Fruit fly (Drosophila melanogaster): ENCODE results near the gene Hus1-like.

The Hus1-like gene

DNA sequence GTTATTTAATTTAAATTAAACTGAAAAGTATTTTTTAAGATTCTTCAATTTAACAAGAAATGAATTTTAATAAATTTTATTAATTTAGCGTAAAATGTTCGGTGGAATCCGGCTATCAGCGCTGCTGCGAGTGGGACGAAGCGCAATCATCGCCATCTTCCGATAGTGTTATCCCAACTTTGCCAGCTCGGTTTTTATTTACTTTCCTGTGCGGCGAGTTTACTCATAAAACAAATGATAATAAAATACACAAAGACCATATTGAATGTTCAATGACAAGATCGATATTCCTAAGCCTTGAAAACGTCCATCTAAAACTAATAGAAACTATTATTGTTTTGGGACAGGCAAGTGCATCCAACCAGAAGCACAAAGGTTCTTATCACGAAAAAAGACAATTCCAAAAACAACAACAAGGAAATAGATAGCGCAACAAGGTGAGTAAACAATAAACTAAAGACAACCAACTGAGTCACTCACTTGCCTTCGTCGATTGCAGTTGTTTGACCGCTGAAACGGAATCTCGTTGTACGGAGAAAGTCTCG is 1.3 kb upstream of the Hus1-like start (continued):
- TF ChIP-seq CG6254 (GFP tag; optimal IDR thresholded peaks at IDR 0.05) = peak; percentile 40
- peak; percentile 5 for TF ChIP-seq Dad (GFP tag; optimal IDR thresholded peaks at IDR 0.05)
- TF ChIP-seq fd96Cb (tag; optimal IDR thresholded peaks at IDR 0.05) = peak; percentile 33
- peak; percentile 13 for TF ChIP-seq shn (GFP tag; optimal IDR thresholded peaks at IDR 0.05)
- TF ChIP-seq CG6854 (GFP tag; optimal IDR thresholded peaks at IDR 0.05) = peak; percentile 68
- TF ChIP-seq CG15514 (GFP tag; optimal IDR thresholded peaks at IDR 0.05) = peak; percentile 65
- TF ChIP-seq D19B (GFP tag; optimal IDR thresholded peaks at IDR 0.05) = no peak
- peak; percentile 46 for TF ChIP-seq CG30431 (GFP tag; optimal IDR thresholded peaks at IDR 0.05)
- TF ChIP-seq CG11093 (GFP tag; IDR thresholded peaks at IDR 0.05) = peak; percentile 47; the same call in 1 of the 3 replicates
- peak; percentile 79 for TF ChIP-seq CG1603 (tag; optimal IDR thresholded peaks at IDR 0.05)
- TF ChIP-seq fd64A (GFP tag; optimal IDR thresholded peaks at IDR 0.05) = peak; percentile 83
- TF ChIP-seq Sin3A (optimal IDR thresholded peaks at IDR 0.05) = peak; percentile 38
- peak; percentile 71 for TF ChIP-seq CG2712 (tag; optimal IDR thresholded peaks at IDR 0.05)
- TF ChIP-seq Dip3 (GFP tag; optimal IDR thresholded peaks at IDR 0.05) = no peak
- TF ChIP-seq CG4424 (GFP tag; optimal IDR thresholded peaks at IDR 0.05) = peak; percentile 2
- peak; percentile 99 for TF ChIP-seq CG7357 (GFP tag; IDR thresholded peaks at IDR 0.05)
- TF ChIP-seq Med (GFP tag) = peak; percentile 89
- no peak for TF ChIP-seq da (GFP tag; optimal IDR thresholded peaks at IDR 0.05)
- TF ChIP-seq Scr (GFP tag; IDR thresholded peaks at IDR 0.05; ENCODE audit: partially characterized antibody) = peak; percentile 72
- no peak for TF ChIP-seq Mrtf (GFP tag; IDR thresholded peaks at IDR 0.05)
- peak; percentile 51 for TF ChIP-seq bcd (GFP tag; optimal IDR thresholded peaks at IDR 0.05)
- TF ChIP-seq CG10431 (GFP tag; optimal IDR thresholded peaks at IDR 0.05) = peak; percentile 84
- peak; percentile 53 for TF ChIP-seq CG12391 (tag; optimal IDR thresholded peaks at IDR 0.05)
- peak; percentile 38 for TF ChIP-seq CG8388 (GFP tag; optimal IDR thresholded peaks at IDR 0.05)
- TF ChIP-seq fru (optimal IDR thresholded peaks at IDR 0.05) = no peak
- TF ChIP-seq Dip2 (GFP tag; IDR thresholded peaks at IDR 0.05) = no peak
- TF ChIP-seq CG3281 (GFP tag; optimal IDR thresholded peaks at IDR 0.05) = peak; percentile 52
- no peak for TF ChIP-seq CG12071 (GFP tag; optimal IDR thresholded peaks at IDR 0.05)
- TF ChIP-seq CHES-1-like (GFP tag; optimal IDR thresholded peaks at IDR 0.05) = peak; percentile 28
- no peak for TF ChIP-seq Tbp (GFP tag; optimal IDR thresholded peaks at IDR 0.05)
- peak; percentile 49 for TF ChIP-seq CG10979 (tag; optimal IDR thresholded peaks at IDR 0.05)
- peak in 1 of 2 experiments; percentile 45 for TF ChIP-seq Hr78 (GFP tag; optimal IDR thresholded peaks at IDR 0.05)
- no peak for TF ChIP-seq CG8765 (GFP tag; IDR thresholded peaks at IDR 0.05)
- no peak for TF ChIP-seq ara (GFP tag; IDR thresholded peaks at IDR 0.05)
- TF ChIP-seq Six4 (GFP tag; optimal IDR thresholded peaks at IDR 0.05) = peak; percentile 19
- TF ChIP-seq cas (GFP tag; IDR thresholded peaks at IDR 0.05) = peak; percentile 43; the same call in 1 of the 2 replicates
- TF ChIP-seq E2f1 (GFP tag; IDR thresholded peaks at IDR 0.05) = no peak
- TF ChIP-seq CG3407 (GFP tag; optimal IDR thresholded peaks at IDR 0.05) = peak; percentile 81
- peak; percentile 77 for TF ChIP-seq MESR4 (GFP tag; optimal IDR thresholded peaks at IDR 0.05)
- TF ChIP-seq CG3838 (GFP tag; optimal IDR thresholded peaks at IDR 0.05) = no peak
- TF ChIP-seq trh (GFP tag; optimal IDR thresholded peaks at IDR 0.05) = no peak
- peak; percentile 34 for TF ChIP-seq CG30403 (GFP tag; optimal IDR thresholded peaks at IDR 0.05)
- TF ChIP-seq CG16863 (GFP tag; optimal IDR thresholded peaks at IDR 0.05) = peak; percentile 26
- TF ChIP-seq yki (optimal IDR thresholded peaks at IDR 0.05) = no peak
- TF ChIP-seq CG9437 (GFP tag; optimal IDR thresholded peaks at IDR 0.05) = no peak
- 0 out of 4 replicates have a peak, but pooled peaks have one; percentile 66 for TF ChIP-seq chinmo (GFP tag; IDR thresholded peaks at IDR 0.05; ENCODE audit: partially characterized antibody)
- peak; percentile 51; the same call in 1 of the 3 replicates for TF ChIP-seq CG7963 (GFP tag; IDR thresholded peaks at IDR 0.05; ENCODE audit: partially characterized antibody)
- peak; percentile 75 for TF ChIP-seq pfk (GFP tag; optimal IDR thresholded peaks at IDR 0.05)
- TF ChIP-seq CG10565 (GFP tag; optimal IDR thresholded peaks at IDR 0.05) = no peak
- no peak for TF ChIP-seq ro (GFP tag; IDR thresholded peaks at IDR 0.05)
- TF ChIP-seq sna (GFP tag; IDR thresholded peaks at IDR 0.05; ENCODE audit: partially characterized antibody) = no peak; the same call in 1 of the 2 replicates
